Fruit fly (Drosophila melanogaster): ENCODE results near the gene Pdp1.

The Pdp1 gene

DNA sequence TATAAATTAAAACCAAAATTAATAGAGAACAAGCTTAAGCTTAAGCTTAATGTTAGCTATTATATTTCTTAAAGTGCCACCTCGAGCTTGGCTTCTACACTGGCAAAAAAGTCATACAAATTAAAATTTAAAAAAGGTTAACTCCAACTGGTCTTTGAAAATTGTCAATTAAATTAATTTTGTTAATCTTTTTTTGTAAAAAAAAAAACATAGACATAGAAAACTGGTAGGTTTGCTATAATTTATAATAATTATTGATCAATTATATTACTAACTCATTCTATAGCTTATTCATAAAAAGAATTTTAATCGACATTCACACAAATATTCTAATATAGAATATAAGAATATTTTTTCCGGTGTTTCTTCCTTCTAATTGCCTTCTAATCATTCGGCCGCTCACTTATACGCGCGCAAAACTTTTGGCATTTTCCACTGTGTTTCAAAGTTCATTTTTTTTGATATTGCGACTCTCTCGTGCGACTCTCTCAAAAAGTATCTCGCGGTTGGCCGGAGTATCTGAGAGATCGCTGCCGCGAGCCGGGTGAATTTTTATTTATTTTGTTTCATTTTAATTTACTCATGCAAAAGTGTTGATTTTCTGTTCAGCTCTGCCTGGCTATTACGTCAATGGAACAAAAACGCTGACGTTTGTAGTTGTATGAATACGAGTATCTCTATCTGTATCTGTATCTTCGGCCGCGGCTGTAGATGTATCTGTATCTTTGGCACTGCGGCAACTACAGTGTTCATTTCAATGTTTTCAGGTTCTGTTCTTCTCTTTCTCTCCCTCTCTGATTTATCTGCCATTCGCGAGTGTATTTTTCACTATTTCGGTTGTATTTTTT lies 11.2 kb downstream of the Pdp1 start (continued):
- TF ChIP-seq CG2712 (tag; optimal IDR thresholded peaks at IDR 0.05) (peak; percentile 68), lbe (GFP tag; optimal IDR thresholded peaks at IDR 0.05) (no peak), H15 (GFP tag; IDR thresholded peaks at IDR 0.05) (peak; percentile 52; the same call in 1 of the 3 replicates), sim (GFP tag; IDR thresholded peaks at IDR 0.05) (no peak), chif (GFP tag; optimal IDR thresholded peaks at IDR 0.05) (peak in 1 of 2 experiments; percentile 24), Drgx (GFP tag; IDR thresholded peaks at IDR 0.05) (peak; percentile 23; the same call in 1 of the 2 replicates), GATAe (GFP tag; conservative IDR thresholded peaks at IDR 0.05) (peak; percentile 57; the same call in 1 of the 2 replicates), CG12104 (GFP tag; optimal IDR thresholded peaks at IDR 0.05) (peak; percentile 91), sc (optimal IDR thresholded peaks at IDR 0.05) (no peak), sc (GFP tag; optimal IDR thresholded peaks at IDR 0.05) (peak; percentile 63), CG6765 (GFP tag; optimal IDR thresholded peaks at IDR 0.05) (peak; percentile 86), Poxn (GFP tag; IDR thresholded peaks at IDR 0.05) (no peak), CG10654 (GFP tag; optimal IDR thresholded peaks at IDR 0.05) (peak; percentile 53), knrl (GFP tag; IDR thresholded peaks at IDR 0.05; ENCODE audit: partially characterized antibody) (no peak), CG2120 (GFP tag; optimal IDR thresholded peaks at IDR 0.05) (peak; percentile 82), ap (GFP tag; IDR thresholded peaks at IDR 0.05) (peak; percentile 74), Dip3 (GFP tag; optimal IDR thresholded peaks at IDR 0.05) (peak; percentile 42), Dref (GFP tag; IDR thresholded peaks at IDR 0.05) (no peak), Dek (tag; optimal IDR thresholded peaks at IDR 0.05) (peak; percentile 84), Sry-β (GFP tag; optimal IDR thresholded peaks at IDR 0.05) (no peak), Oli (tag; optimal IDR thresholded peaks at IDR 0.05) (peak; percentile 92), cas (GFP tag; IDR thresholded peaks at IDR 0.05) (no peak), Ets97D (GFP tag; optimal IDR thresholded peaks at IDR 0.05) (no peak), kni (GFP tag; optimal IDR thresholded peaks at IDR 0.05) (no peak), odd (GFP tag; optimal IDR thresholded peaks at IDR 0.05) (peak; percentile 84), gsb-n (tag; optimal IDR thresholded peaks at IDR 0.05) (peak; percentile 69), Elba2 (GFP tag; optimal IDR thresholded peaks at IDR 0.05) (no peak), chinmo (GFP tag; IDR thresholded peaks at IDR 0.05; ENCODE audit: partially characterized antibody) (peak; percentile 97), grau (tag; optimal IDR thresholded peaks at IDR 0.05) (peak; percentile 85), Myb (GFP tag; optimal IDR thresholded peaks at IDR 0.05) (no peak), Sox100B (GFP tag; optimal IDR thresholded peaks at IDR 0.05) (peak; percentile 91), tna (GFP tag; IDR thresholded peaks at IDR 0.05; ENCODE audit: partially characterized antibody) (no peak), CG31441 (GFP tag; IDR thresholded peaks at IDR 0.05) (peak; percentile 71; the same call in 1 of the 2 replicates), Abd-B (GFP tag; optimal IDR thresholded peaks at IDR 0.05) (peak; percentile 32), Tbp (GFP tag; optimal IDR thresholded peaks at IDR 0.05) (no peak), hbn (GFP tag; IDR thresholded peaks at IDR 0.05; ENCODE audit: partially characterized antibody) (no peak), CG34376 (GFP tag; optimal IDR thresholded peaks at IDR 0.05) (peak; percentile 93), bsh (GFP tag; optimal IDR thresholded peaks at IDR 0.05) (peak in 1 of 2 experiments; percentile 81), B-H2 (GFP tag; optimal IDR thresholded peaks at IDR 0.05) (peak; percentile 56), CG17829 (tag; optimal IDR thresholded peaks at IDR 0.05) (peak; percentile 48), gfzf (GFP tag; optimal IDR thresholded peaks at IDR 0.05) (no peak), B-H1 (GFP tag; IDR thresholded peaks at IDR 0.05) (peak; percentile 71), twi (tag; optimal IDR thresholded peaks at IDR 0.05) (peak; percentile 18), Ets65A (GFP tag) (no peak), row (GFP tag; IDR thresholded peaks at IDR 0.05) (peak; percentile 83), CG5245 (GFP tag; optimal IDR thresholded peaks at IDR 0.05) (peak; percentile 50), CG6175 (GFP tag; IDR thresholded peaks at IDR 0.05) (no peak), bowl (GFP tag; IDR thresholded peaks at IDR 0.05) (no peak), BEAF-32 (GFP tag; optimal IDR thresholded peaks at IDR 0.05) (no peak)
